Worm (Caenorhabditis elegans): ENCODE measurements around the gene C02F5.2.

ce11 chrIII:8250007-8250683, 726 bp downstream of the C02F5.2 start, which contains the start of gene knl-1:
- TF ChIP-seq ama-1 (optimal IDR thresholded peaks at IDR 0.05) (no peak), hmg-4 (GFP tag; optimal IDR thresholded peaks at IDR 0.05) (peak; percentile 54), hmbx-1 (tag; optimal IDR thresholded peaks at IDR 0.05) (no peak), ets-7 (tag; optimal IDR thresholded peaks at IDR 0.05) (no peak), flt-1 (GFP tag; IDR thresholded peaks at IDR 0.05) (no peak), tra-4 (tag; optimal IDR thresholded peaks at IDR 0.05) (no peak), pes-1 (GFP tag; IDR thresholded peaks at IDR 0.05) (no peak; the same call in 1 of the 2 replicates), F13C5.2 (tag; optimal IDR thresholded peaks at IDR 0.05) (peak; percentile 51), ceh-36 (tag; optimal IDR thresholded peaks at IDR 0.05) (no peak), hnd-1 (tag; optimal IDR thresholded peaks at IDR 0.05) (no peak), tbx-11 (GFP tag; IDR thresholded peaks at IDR 0.05) (no peak)
